Fruit fly (Drosophila melanogaster) whole organism, prepupa: ENCODE measurements around the gene CG2975.

Source experiments
- Blimp-1 ChIP-seq: fragments of 200-800 bp; sonication (Bioruptor generic); optimal IDR thresholded peaks from 3 replicates; lab custom pipeline; 2017; ENCODE audit warnings: missing biosample characterization, missing genetic modification characterization, mild to moderate bottlenecking, moderate library complexity, missing genetic modification reagents
- CG10669 ChIP-seq: fragments of 200-800 bp; sonication (Bioruptor generic); optimal IDR thresholded peaks from 3 replicates; lab custom pipeline; 2018; ENCODE audit warnings: missing biosample characterization, mild to moderate bottlenecking, missing genetic modification characterization, moderate library complexity
- CG11294 ChIP-seq: fragments of 200-800 bp; sonication (Bioruptor generic); IDR thresholded peaks from 2 replicates; pipeline ENCODE4 v1.3.6; 2022; ENCODE audit warnings: missing biosample characterization, missing genetic modification characterization
- CG11762 ChIP-seq: fragments of 200-800 bp; sonication (Bioruptor generic); optimal IDR thresholded peaks from 3 replicates; lab custom pipeline; 2016; ENCODE audit warnings: missing biosample characterization, missing genetic modification characterization; ENCODE audit not compliant: insufficient read depth
- CG11902 ChIP-seq: fragments of 200-800 bp; sonication (Bioruptor generic); optimal IDR thresholded peaks from 3 replicates; lab custom pipeline; 2016; ENCODE audit warnings: missing biosample characterization, missing genetic modification characterization
- CG15336 ChIP-seq: fragments of 200-800 bp; sonication (Bioruptor generic); IDR thresholded peaks from 2 replicates; pipeline ENCODE4 v1.3.6; 2022; ENCODE audit warnings: missing biosample characterization, missing genetic modification characterization
- CG3032 ChIP-seq: fragments of 200-800 bp; optimal IDR thresholded peaks from 2 replicates; lab custom pipeline; 2019; ENCODE audit warnings: missing biosample characterization, mild to moderate bottlenecking, missing genetic modification characterization, moderate library complexity
- CG32006 ChIP-seq: fragments of 200-800 bp; sonication (Bioruptor generic); optimal IDR thresholded peaks from 3 replicates; lab custom pipeline; 2017; ENCODE audit warnings: missing biosample characterization, mild to moderate bottlenecking, missing genetic modification characterization
- CG3919 ChIP-seq: fragments of 200-800 bp; sonication (Bioruptor generic); optimal IDR thresholded peaks from 3 replicates; lab custom pipeline; 2016; ENCODE audit warnings: missing biosample characterization, missing genetic modification characterization
- CG4318 ChIP-seq: fragments of 200-800 bp; sonication (Bioruptor generic); optimal IDR thresholded peaks from 3 replicates; lab custom pipeline; 2017; ENCODE audit warnings: missing biosample characterization, mild to moderate bottlenecking, missing genetic modification characterization
- CG6163 ChIP-seq: fragments of 200-800 bp; sonication (Bioruptor generic); IDR thresholded peaks from 3 replicates; pipeline ENCODE4 v1.3.6; 2022; ENCODE audit warnings: missing biosample characterization, missing genetic modification characterization
- CG6276 ChIP-seq: fragments of 200-800 bp; sonication (Bioruptor generic); optimal IDR thresholded peaks from 2 replicates; lab custom pipeline; 2017; ENCODE audit warnings: missing biosample characterization, mild to moderate bottlenecking, missing genetic modification characterization
- CG6792 ChIP-seq: fragments of 200-800 bp; sonication (Bioruptor generic); optimal IDR thresholded peaks from 3 replicates; lab custom pipeline; 2016; ENCODE audit warnings: missing biosample characterization, missing genetic modification characterization
- CG6808 ChIP-seq: fragments of 200-800 bp; sonication (Bioruptor generic); optimal IDR thresholded peaks from 3 replicates; lab custom pipeline; 2017; ENCODE audit warnings: missing biosample characterization, missing genetic modification characterization, mild to moderate bottlenecking, moderate library complexity, missing genetic modification reagents
- CG6854 ChIP-seq: fragments of 200-800 bp; sonication (Bioruptor generic); optimal IDR thresholded peaks from 2 replicates; lab custom pipeline; 2017; ENCODE audit warnings: missing biosample characterization, mild to moderate bottlenecking, missing genetic modification characterization
- CG7368 ChIP-seq: fragments of 200-800 bp; sonication (Bioruptor generic); optimal IDR thresholded peaks from 3 replicates; lab custom pipeline; 2016; ENCODE audit warnings: missing biosample characterization, missing genetic modification characterization
- CG8119 ChIP-seq: fragments of 200-800 bp; sonication (Bioruptor generic); IDR thresholded peaks from 3 replicates; pipeline ENCODE4 v1.3.6; 2022; ENCODE audit warnings: missing biosample characterization, missing genetic modification characterization
- CG8319 ChIP-seq: fragments of 200-800 bp; sonication (Bioruptor generic); optimal IDR thresholded peaks from 3 replicates; lab custom pipeline; 2016; ENCODE audit warnings: missing biosample characterization, missing genetic modification characterization
- CG8632 ChIP-seq: fragments of 200-800 bp; sonication (Bioruptor generic); optimal IDR thresholded peaks from 3 replicates; lab custom pipeline; 2016; ENCODE audit warnings: missing biosample characterization, missing genetic modification characterization
- CG9139 ChIP-seq: fragments of 200-800 bp; sonication (Bioruptor generic); optimal IDR thresholded peaks from 3 replicates; lab custom pipeline; 2017; ENCODE audit warnings: missing biosample characterization, mild to moderate bottlenecking, missing genetic modification characterization
- Eip75B ChIP-seq: fragments of 200-800 bp; sonication (Bioruptor generic); optimal IDR thresholded peaks from 3 replicates; lab custom pipeline; 2016; ENCODE audit warnings: missing biosample characterization, missing genetic modification characterization
- Eip78C ChIP-seq: fragments of 200-800 bp; sonication (Bioruptor generic); peaks from one replicate; lab custom pipeline; 2016; ENCODE audit warnings: missing biosample characterization, missing genetic modification characterization
- Eip93F ChIP-seq: fragments of 200-800 bp; sonication (Bioruptor generic); optimal IDR thresholded peaks from 2 replicates; lab custom pipeline; 2016; ENCODE audit warnings: missing biosample characterization, mild to moderate bottlenecking, missing genetic modification characterization
- Ets96B ChIP-seq: fragments of 200-800 bp; optimal IDR thresholded peaks from 2 replicates; lab custom pipeline; 2019; ENCODE audit warnings: missing biosample characterization, mild to moderate bottlenecking, missing genetic modification characterization, moderate library complexity
- Gug ChIP-seq: fragments of 200-800 bp; sonication (Bioruptor generic); IDR thresholded peaks from 2 replicates; pipeline ENCODE4 v1.3.6; 2022; ENCODE audit warnings: missing biosample characterization, missing genetic modification characterization
- Hr38 ChIP-seq: sonication (Bioruptor generic); optimal IDR thresholded peaks from 2 replicates; lab custom pipeline; 2016; ENCODE audit warnings: missing biosample characterization, missing genetic modification characterization
- Hr39 ChIP-seq: fragments of 200-800 bp; sonication (Bioruptor generic); optimal IDR thresholded peaks from 2 replicates; lab custom pipeline; 2016; ENCODE audit warnings: missing biosample characterization, missing genetic modification characterization
- Hr4 ChIP-seq: fragments of 200-800 bp; sonication (Bioruptor generic); optimal IDR thresholded peaks from 3 replicates; lab custom pipeline; 2016; ENCODE audit warnings: missing biosample characterization, missing genetic modification characterization
- Lpt ChIP-seq: fragments of 200-800 bp; sonication (Bioruptor generic); optimal IDR thresholded peaks from 3 replicates; lab custom pipeline; 2016; ENCODE audit warnings: missing biosample characterization, missing genetic modification characterization
- OdsH ChIP-seq: fragments of 200-800 bp; sonication (Bioruptor generic); optimal IDR thresholded peaks from 3 replicates; lab custom pipeline; 2016; ENCODE audit warnings: missing biosample characterization, missing genetic modification characterization
- Smox ChIP-seq: fragments of 200-800 bp; sonication (Bioruptor generic); optimal IDR thresholded peaks from 3 replicates; lab custom pipeline; 2016; ENCODE audit warnings: missing biosample characterization, missing genetic modification characterization
- Sox102F ChIP-seq: fragments of 200-800 bp; sonication (Bioruptor generic); optimal IDR thresholded peaks from 2 replicates; lab custom pipeline; 2016; ENCODE audit warnings: missing biosample characterization, mild to moderate bottlenecking, missing genetic modification characterization
- Sox15 ChIP-seq: fragments of 200-800 bp; sonication (Bioruptor generic); optimal IDR thresholded peaks from 3 replicates; lab custom pipeline; 2016; ENCODE audit warnings: missing biosample characterization, missing genetic modification characterization
- achi ChIP-seq: fragments of 200-800 bp; sonication (Bioruptor generic); optimal IDR thresholded peaks from 3 replicates; lab custom pipeline; 2016; ENCODE audit warnings: missing biosample characterization, missing genetic modification characterization
- acj6 ChIP-seq: fragments of 200-800 bp; sonication (Bioruptor generic); optimal IDR thresholded peaks from 3 replicates; lab custom pipeline; 2016; ENCODE audit warnings: missing biosample characterization, missing genetic modification characterization
- cyc ChIP-seq: fragments of 200-800 bp; sonication (Bioruptor generic); optimal IDR thresholded peaks from 3 replicates; lab custom pipeline; 2016; ENCODE audit warnings: missing biosample characterization, missing genetic modification characterization
- dac ChIP-seq: fragments of 200-800 bp; sonication (Bioruptor generic); optimal IDR thresholded peaks from 2 replicates; lab custom pipeline; 2017; ENCODE audit warnings: missing biosample characterization, mild to moderate bottlenecking, missing genetic modification characterization
- dsx ChIP-seq: fragments of 200-800 bp; optimal IDR thresholded peaks from 3 replicates; lab custom pipeline; 2019; ENCODE audit warnings: missing biosample characterization, mild to moderate bottlenecking, missing genetic modification characterization, moderate library complexity; ENCODE audit not compliant: poor library complexity, severe bottlenecking
- eg ChIP-seq: fragments of 200-800 bp; sonication (Bioruptor generic); IDR thresholded peaks from 3 replicates; pipeline ENCODE4 v1.3.6; 2022; ENCODE audit warnings: missing biosample characterization, missing genetic modification characterization
- esn ChIP-seq: fragments of 200-800 bp; sonication (Bioruptor generic); optimal IDR thresholded peaks from 2 replicates; lab custom pipeline; 2016; ENCODE audit warnings: missing biosample characterization, mild to moderate bottlenecking, missing genetic modification characterization, moderate library complexity
- fd59A ChIP-seq: fragments of 200-800 bp; sonication (Bioruptor generic); optimal IDR thresholded peaks from 2 replicates; lab custom pipeline; 2017; ENCODE audit warnings: missing biosample characterization, mild to moderate bottlenecking, missing genetic modification characterization, missing genetic modification reagents
- fkh ChIP-seq: fragments of 200-800 bp; sonication (Bioruptor generic); optimal IDR thresholded peaks from 3 replicates; lab custom pipeline; 2017; ENCODE audit warnings: missing biosample characterization, mild to moderate bottlenecking, missing genetic modification characterization, moderate library complexity
- lz ChIP-seq: fragments of 200-800 bp; sonication (Bioruptor generic); optimal IDR thresholded peaks from 3 replicates; lab custom pipeline; 2016; ENCODE audit warnings: missing biosample characterization, missing genetic modification characterization
- net ChIP-seq: fragments of 200-800 bp; sonication (Bioruptor generic); optimal IDR thresholded peaks from 3 replicates; lab custom pipeline; 2016; ENCODE audit warnings: missing biosample characterization, missing genetic modification characterization
- pdm3 ChIP-seq: fragments of 200-800 bp; sonication (Bioruptor generic); optimal IDR thresholded peaks from 3 replicates; lab custom pipeline; 2016; ENCODE audit warnings: missing biosample characterization, missing genetic modification characterization
- salr ChIP-seq, 2 experiments: fragments of 200-800 bp; sonication (Bioruptor generic); optimal IDR thresholded peaks; 3 replicates each; lab custom pipeline; 2016 to 2018; ENCODE audit warnings: missing biosample characterization in 2 of 2, missing genetic modification characterization in 2 of 2, mild to moderate bottlenecking in 1 of 2
- spab ChIP-seq: fragments of 200-800 bp; sonication (Bioruptor generic); optimal IDR thresholded peaks from 2 replicates; lab custom pipeline; 2017; ENCODE audit warnings: missing biosample characterization, mild to moderate bottlenecking, missing genetic modification characterization, missing genetic modification reagents
- ss ChIP-seq, 2 experiments: fragments of 200-800 bp; sonication (Bioruptor generic); optimal IDR thresholded peaks; 2 replicates in 1 of 2; 3 replicates in 1 of 2; lab custom pipeline; 2017 to 2018; ENCODE audit warnings: mild to moderate bottlenecking in 2 of 2, missing biosample characterization in 2 of 2, missing genetic modification characterization in 2 of 2, moderate library complexity in 1 of 2
- topi ChIP-seq: fragments of 200-800 bp; sonication (Bioruptor generic); optimal IDR thresholded peaks from 3 replicates; lab custom pipeline; 2016; ENCODE audit warnings: missing biosample characterization, missing genetic modification characterization
- vri ChIP-seq: fragments of 200-800 bp; sonication (Bioruptor generic); optimal IDR thresholded peaks from 3 replicates; lab custom pipeline; 2016; ENCODE audit warnings: missing biosample characterization, mild to moderate bottlenecking, missing genetic modification characterization

CG2975 gene

dm6 chr2L:2885503-2886225 lies 45.7 kb downstream of the CG2975 start, which contains the start of the genes NTPase and lilli:
Gene NTPase (minus strand): TSS chr2L:2885850.
Gene lilli (plus strand): TSS chr2L:2885929.
- TF ChIP-seq cyc, result peak; percentile 61
- no peak for TF ChIP-seq Hr38
- peak; percentile 59 for TF ChIP-seq eg (GFP tag; lab: Robert Waterston, UW)
- peak; percentile 32 for TF ChIP-seq Eip75B
- TF ChIP-seq dac (GFP tag; lab: Kevin White, UChicago), result no peak
- no peak for TF ChIP-seq CG8119 (GFP tag; lab: Robert Waterston, UW)
- peak; percentile 20 for TF ChIP-seq CG11902 (GFP tag; lab: Kevin White, UChicago)
- peak; percentile 63 for TF ChIP-seq Smox
- no peak for TF ChIP-seq spab (GFP tag; lab: Kevin White, UChicago)
- peak in 1 of 2 experiments; percentile 16 for TF ChIP-seq ss (GFP tag; optimal IDR thresholded peaks at IDR 0.05; lab: Kevin White, UChicago)
- peak; percentile 67 for TF ChIP-seq Hr39 (GFP tag; lab: Kevin White, UChicago)
- TF ChIP-seq lz (GFP tag; lab: Kevin White, UChicago), result peak; percentile 67
- peak; percentile 65 for TF ChIP-seq CG6163
- TF ChIP-seq acj6, result peak; percentile 62
- peak; percentile 68 for TF ChIP-seq Sox102F (GFP tag; lab: Kevin White, UChicago)
- peak; percentile 46 for TF ChIP-seq achi
- TF ChIP-seq CG8319, result peak; percentile 59
- peak in 1 of 2 experiments; percentile 64 for TF ChIP-seq salr (GFP tag; optimal IDR thresholded peaks at IDR 0.05; lab: Kevin White, UChicago)
- TF ChIP-seq CG11294 (GFP tag; lab: Robert Waterston, UW), result 0 out of 2 replicates have a peak, but pooled peaks have one; percentile 10
- TF ChIP-seq OdsH, result peak; percentile 56
- no peak for TF ChIP-seq Ets96B
- TF ChIP-seq Eip93F (GFP tag; lab: Kevin White, UChicago), result no peak
- no peak for TF ChIP-seq CG9139 (GFP tag; lab: Kevin White, UChicago)
- TF ChIP-seq vri (GFP tag; lab: Kevin White, UChicago), result peak; percentile 8
- peak; percentile 34 for TF ChIP-seq Sox15 (GFP tag; lab: Kevin White, UChicago)
- peak; percentile 70 for TF ChIP-seq esn (GFP tag; lab: Kevin White, UChicago)
- no peak for TF ChIP-seq CG32006 (GFP tag; lab: Kevin White, UChicago)
- TF ChIP-seq CG8632 (GFP tag; lab: Kevin White, UChicago), result peak; percentile 3
- TF ChIP-seq pdm3, result peak; percentile 57
- no peak for TF ChIP-seq Blimp-1 (GFP tag; lab: Kevin White, UChicago)
- TF ChIP-seq fkh (GFP tag; lab: Kevin White, UChicago), result peak; percentile 57
- TF ChIP-seq dsx (GFP tag; lab: Kevin White, UChicago), result peak; percentile 19
- TF ChIP-seq CG6854 (GFP tag; lab: Kevin White, UChicago), result no peak
- no peak for TF ChIP-seq CG3032 (tag; lab: Kevin White, UChicago)
- peak; percentile 1 for TF ChIP-seq CG6808
- TF ChIP-seq Eip78C (GFP tag; lab: Kevin White, UChicago), result peak; percentile 85
- TF ChIP-seq Hr4, result peak; percentile 48
- TF ChIP-seq CG6792 (GFP tag; lab: Kevin White, UChicago), result peak; percentile 35
- TF ChIP-seq CG3919 (GFP tag; lab: Kevin White, UChicago), result peak; percentile 69
- no peak for TF ChIP-seq CG10669 (GFP tag; lab: Kevin White, UChicago)
- peak; percentile 66 for TF ChIP-seq topi (GFP tag; lab: Kevin White, UChicago)
- 0 out of 2 replicates have a peak, but pooled peaks have one; percentile 9 for TF ChIP-seq CG15336 (GFP tag; lab: Robert Waterston, UW)
- TF ChIP-seq CG7368 (GFP tag; lab: Kevin White, UChicago), result peak; percentile 56
- no peak for TF ChIP-seq CG6276 (GFP tag; lab: Kevin White, UChicago)
- peak; percentile 55 for TF ChIP-seq CG11762
- TF ChIP-seq fd59A (GFP tag; lab: Kevin White, UChicago), result no peak
- TF ChIP-seq net (GFP tag; lab: Kevin White, UChicago), result no peak
- TF ChIP-seq CG4318 (GFP tag; lab: Kevin White, UChicago), result no peak
- no peak for TF ChIP-seq Lpt (GFP tag; lab: Kevin White, UChicago)
- TF ChIP-seq Gug (GFP tag; lab: Robert Waterston, UW), result no peak
